Worm (Caenorhabditis elegans) whole organism, mixed stage, embryonic: Measurements from ENCODE around the gene C04E6.5.

ENCODE experiments used
- ces-1 ChIP-seq: fragments of 150-350 bp; optimal IDR thresholded peaks from 2 replicates; lab custom pipeline; 2014; ENCODE audit warnings: missing biosample characterization, missing genetic modification reagents, missing genetic modification characterization
- ham-2 ChIP-seq: fragments of 200-800 bp; sonication (Bioruptor generic); optimal IDR thresholded peaks from 2 replicates; lab custom pipeline; 2018; ENCODE audit warnings: mild to moderate bottlenecking, missing genetic modification characterization, missing compliant biosample characterization
- hlh-1 ChIP-seq: fragments of 150-350 bp; optimal IDR thresholded peaks from 2 replicates; lab custom pipeline; 2014; ENCODE audit warnings: missing biosample characterization, missing genetic modification reagents, missing genetic modification characterization
- lsy-2 ChIP-seq: fragments of 150-350 bp; optimal IDR thresholded peaks from 2 replicates; lab custom pipeline; 2014; ENCODE audit warnings: missing biosample characterization, missing genetic modification characterization
- mab-5 ChIP-seq: fragments of 150-350 bp; optimal IDR thresholded peaks from 2 replicates; lab custom pipeline; 2014; ENCODE audit warnings: missing biosample characterization, missing genetic modification characterization
- sem-2 ChIP-seq: fragments of 200-800 bp; sonication (Bioruptor generic); optimal IDR thresholded peaks from 2 replicates; lab custom pipeline; 2018; ENCODE audit warnings: mild to moderate bottlenecking, missing genetic modification characterization, missing compliant biosample characterization
- sptf-1 ChIP-seq: sonication (generic microtip); optimal IDR thresholded peaks from 2 replicates; lab custom pipeline; 2017; ENCODE audit warnings: mild to moderate bottlenecking, missing genetic modification characterization, moderate library complexity, missing compliant biosample characterization
- ztf-11 ChIP-seq: fragments of 150-350 bp; optimal IDR thresholded peaks from 2 replicates; lab custom pipeline; 2014; ENCODE audit warnings: missing biosample characterization, missing genetic modification characterization

DNA sequence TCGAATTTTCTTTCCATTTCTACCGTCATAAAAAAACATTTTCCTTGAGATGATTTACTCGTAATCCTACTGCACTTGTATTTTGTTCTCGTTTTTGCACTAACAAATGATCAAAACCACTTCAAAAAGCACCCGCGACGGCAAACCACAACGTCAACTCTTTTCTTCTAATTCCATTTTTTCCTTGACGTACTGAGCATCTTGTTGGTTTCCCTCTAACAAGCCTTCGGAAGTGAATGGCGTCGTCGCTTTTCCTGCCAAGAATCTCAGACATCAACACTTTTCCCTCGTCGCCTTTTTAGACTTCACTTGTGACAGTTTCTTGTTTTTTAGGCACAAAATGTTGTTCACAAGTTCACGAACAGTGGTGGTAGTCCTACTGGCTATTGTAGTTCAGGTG lies 10.5 kb downstream of the C04E6.5 start, which contains the start of gene C04E6.13:
- TF ChIP-seq hlh-1 (tag; lab: Kevin White, UChicago): no peak
- no peak for TF ChIP-seq mab-5 (tag; lab: Kevin White, UChicago)
- TF ChIP-seq ham-2 (GFP tag; lab: Kevin White, UChicago): no peak
- no peak for TF ChIP-seq ces-1 (GFP tag; lab: Kevin White, UChicago)
- no peak for TF ChIP-seq lsy-2 (tag; lab: Kevin White, UChicago)
- no peak for TF ChIP-seq sptf-1 (tag; lab: Kevin White, UChicago)
- no peak for TF ChIP-seq ztf-11 (tag; lab: Kevin White, UChicago)
- no peak for TF ChIP-seq sem-2 (GFP tag; lab: Kevin White, UChicago)
